Fruit fly (Drosophila melanogaster) whole organism, prepupa: ENCODE results near the gene CG44227.

Source experiments
- Blimp-1 ChIP-seq: fragments of 200-800 bp; sonication (Bioruptor generic); optimal IDR thresholded peaks from 3 replicates; lab custom pipeline; 2017; ENCODE audit warnings: missing biosample characterization, missing genetic modification characterization, mild to moderate bottlenecking, moderate library complexity, missing genetic modification reagents
- CG10631 ChIP-seq: fragments of 200-800 bp; sonication (Bioruptor generic); optimal IDR thresholded peaks from 2 replicates; lab custom pipeline; 2016; ENCODE audit warnings: missing biosample characterization, missing genetic modification characterization
- CG10669 ChIP-seq: fragments of 200-800 bp; sonication (Bioruptor generic); optimal IDR thresholded peaks from 3 replicates; lab custom pipeline; 2018; ENCODE audit warnings: missing biosample characterization, mild to moderate bottlenecking, missing genetic modification characterization, moderate library complexity
- CG11294 ChIP-seq: fragments of 200-800 bp; sonication (Bioruptor generic); IDR thresholded peaks from 2 replicates; pipeline ENCODE4 v1.3.6; 2022; ENCODE audit warnings: missing biosample characterization, missing genetic modification characterization
- CG11762 ChIP-seq: fragments of 200-800 bp; sonication (Bioruptor generic); optimal IDR thresholded peaks from 3 replicates; lab custom pipeline; 2016; ENCODE audit warnings: missing biosample characterization, missing genetic modification characterization; ENCODE audit not compliant: insufficient read depth
- CG11902 ChIP-seq: fragments of 200-800 bp; sonication (Bioruptor generic); optimal IDR thresholded peaks from 3 replicates; lab custom pipeline; 2016; ENCODE audit warnings: missing biosample characterization, missing genetic modification characterization
- CG15336 ChIP-seq: fragments of 200-800 bp; sonication (Bioruptor generic); IDR thresholded peaks from 2 replicates; pipeline ENCODE4 v1.3.6; 2022; ENCODE audit warnings: missing biosample characterization, missing genetic modification characterization
- CG1621 ChIP-seq: fragments of 200-800 bp; sonication (Bioruptor generic); optimal IDR thresholded peaks from 3 replicates; lab custom pipeline; 2018; ENCODE audit warnings: missing biosample characterization, mild to moderate bottlenecking, missing genetic modification characterization
- CG3032 ChIP-seq: fragments of 200-800 bp; optimal IDR thresholded peaks from 2 replicates; lab custom pipeline; 2019; ENCODE audit warnings: missing biosample characterization, mild to moderate bottlenecking, missing genetic modification characterization, moderate library complexity
- CG31627 ChIP-seq: fragments of 200-800 bp; sonication (Bioruptor generic); optimal IDR thresholded peaks from 3 replicates; lab custom pipeline; 2016; ENCODE audit warnings: missing biosample characterization, missing genetic modification characterization
- CG32006 ChIP-seq: fragments of 200-800 bp; sonication (Bioruptor generic); optimal IDR thresholded peaks from 3 replicates; lab custom pipeline; 2017; ENCODE audit warnings: missing biosample characterization, mild to moderate bottlenecking, missing genetic modification characterization
- CG3919 ChIP-seq: fragments of 200-800 bp; sonication (Bioruptor generic); optimal IDR thresholded peaks from 3 replicates; lab custom pipeline; 2016; ENCODE audit warnings: missing biosample characterization, missing genetic modification characterization
- CG4318 ChIP-seq: fragments of 200-800 bp; sonication (Bioruptor generic); optimal IDR thresholded peaks from 3 replicates; lab custom pipeline; 2017; ENCODE audit warnings: missing biosample characterization, mild to moderate bottlenecking, missing genetic modification characterization
- CG6163 ChIP-seq: fragments of 200-800 bp; sonication (Bioruptor generic); IDR thresholded peaks from 3 replicates; pipeline ENCODE4 v1.3.6; 2022; ENCODE audit warnings: missing biosample characterization, missing genetic modification characterization
- CG6276 ChIP-seq: fragments of 200-800 bp; sonication (Bioruptor generic); optimal IDR thresholded peaks from 2 replicates; lab custom pipeline; 2017; ENCODE audit warnings: missing biosample characterization, mild to moderate bottlenecking, missing genetic modification characterization
- CG6792 ChIP-seq: fragments of 200-800 bp; sonication (Bioruptor generic); optimal IDR thresholded peaks from 3 replicates; lab custom pipeline; 2016; ENCODE audit warnings: missing biosample characterization, missing genetic modification characterization
- CG6808 ChIP-seq: fragments of 200-800 bp; sonication (Bioruptor generic); optimal IDR thresholded peaks from 3 replicates; lab custom pipeline; 2017; ENCODE audit warnings: missing biosample characterization, missing genetic modification characterization, mild to moderate bottlenecking, moderate library complexity, missing genetic modification reagents
- CG6854 ChIP-seq: fragments of 200-800 bp; sonication (Bioruptor generic); optimal IDR thresholded peaks from 2 replicates; lab custom pipeline; 2017; ENCODE audit warnings: missing biosample characterization, mild to moderate bottlenecking, missing genetic modification characterization
- CG7368 ChIP-seq: fragments of 200-800 bp; sonication (Bioruptor generic); optimal IDR thresholded peaks from 3 replicates; lab custom pipeline; 2016; ENCODE audit warnings: missing biosample characterization, missing genetic modification characterization
- CG8119 ChIP-seq: fragments of 200-800 bp; sonication (Bioruptor generic); IDR thresholded peaks from 3 replicates; pipeline ENCODE4 v1.3.6; 2022; ENCODE audit warnings: missing biosample characterization, missing genetic modification characterization
- CG8319 ChIP-seq: fragments of 200-800 bp; sonication (Bioruptor generic); optimal IDR thresholded peaks from 3 replicates; lab custom pipeline; 2016; ENCODE audit warnings: missing biosample characterization, missing genetic modification characterization
- CG8632 ChIP-seq: fragments of 200-800 bp; sonication (Bioruptor generic); optimal IDR thresholded peaks from 3 replicates; lab custom pipeline; 2016; ENCODE audit warnings: missing biosample characterization, missing genetic modification characterization
- CG9139 ChIP-seq: fragments of 200-800 bp; sonication (Bioruptor generic); optimal IDR thresholded peaks from 3 replicates; lab custom pipeline; 2017; ENCODE audit warnings: missing biosample characterization, mild to moderate bottlenecking, missing genetic modification characterization
- Eip75B ChIP-seq: fragments of 200-800 bp; sonication (Bioruptor generic); optimal IDR thresholded peaks from 3 replicates; lab custom pipeline; 2016; ENCODE audit warnings: missing biosample characterization, missing genetic modification characterization
- Eip78C ChIP-seq: fragments of 200-800 bp; sonication (Bioruptor generic); peaks from one replicate; lab custom pipeline; 2016; ENCODE audit warnings: missing biosample characterization, missing genetic modification characterization
- Eip93F ChIP-seq: fragments of 200-800 bp; sonication (Bioruptor generic); optimal IDR thresholded peaks from 2 replicates; lab custom pipeline; 2016; ENCODE audit warnings: missing biosample characterization, mild to moderate bottlenecking, missing genetic modification characterization
- Ets21C ChIP-seq: fragments of 200-800 bp; sonication (Bioruptor generic); optimal IDR thresholded peaks from 3 replicates; lab custom pipeline; 2016; ENCODE audit warnings: missing biosample characterization, missing genetic modification characterization
- Ets96B ChIP-seq: fragments of 200-800 bp; optimal IDR thresholded peaks from 2 replicates; lab custom pipeline; 2019; ENCODE audit warnings: missing biosample characterization, mild to moderate bottlenecking, missing genetic modification characterization, moderate library complexity
- Gug ChIP-seq: fragments of 200-800 bp; sonication (Bioruptor generic); IDR thresholded peaks from 2 replicates; pipeline ENCODE4 v1.3.6; 2022; ENCODE audit warnings: missing biosample characterization, missing genetic modification characterization
- Hr38 ChIP-seq: sonication (Bioruptor generic); optimal IDR thresholded peaks from 2 replicates; lab custom pipeline; 2016; ENCODE audit warnings: missing biosample characterization, missing genetic modification characterization
- Hr4 ChIP-seq: fragments of 200-800 bp; sonication (Bioruptor generic); optimal IDR thresholded peaks from 3 replicates; lab custom pipeline; 2016; ENCODE audit warnings: missing biosample characterization, missing genetic modification characterization
- Lpt ChIP-seq: fragments of 200-800 bp; sonication (Bioruptor generic); optimal IDR thresholded peaks from 3 replicates; lab custom pipeline; 2016; ENCODE audit warnings: missing biosample characterization, missing genetic modification characterization
- Met ChIP-seq: fragments of 200-800 bp; sonication (Bioruptor generic); optimal IDR thresholded peaks from 3 replicates; lab custom pipeline; 2016; ENCODE audit warnings: missing biosample characterization, missing genetic modification characterization
- Sox14 ChIP-seq: fragments of 200-800 bp; sonication (Bioruptor generic); optimal IDR thresholded peaks from 3 replicates; lab custom pipeline; 2016; ENCODE audit warnings: missing biosample characterization, missing genetic modification characterization
- Sox15 ChIP-seq: fragments of 200-800 bp; sonication (Bioruptor generic); optimal IDR thresholded peaks from 3 replicates; lab custom pipeline; 2016; ENCODE audit warnings: missing biosample characterization, missing genetic modification characterization
- achi ChIP-seq: fragments of 200-800 bp; sonication (Bioruptor generic); optimal IDR thresholded peaks from 3 replicates; lab custom pipeline; 2016; ENCODE audit warnings: missing biosample characterization, missing genetic modification characterization
- acj6 ChIP-seq: fragments of 200-800 bp; sonication (Bioruptor generic); optimal IDR thresholded peaks from 3 replicates; lab custom pipeline; 2016; ENCODE audit warnings: missing biosample characterization, missing genetic modification characterization
- dac ChIP-seq: fragments of 200-800 bp; sonication (Bioruptor generic); optimal IDR thresholded peaks from 2 replicates; lab custom pipeline; 2017; ENCODE audit warnings: missing biosample characterization, mild to moderate bottlenecking, missing genetic modification characterization
- dsx ChIP-seq: fragments of 200-800 bp; optimal IDR thresholded peaks from 3 replicates; lab custom pipeline; 2019; ENCODE audit warnings: missing biosample characterization, mild to moderate bottlenecking, missing genetic modification characterization, moderate library complexity; ENCODE audit not compliant: poor library complexity, severe bottlenecking
- eg ChIP-seq: fragments of 200-800 bp; sonication (Bioruptor generic); IDR thresholded peaks from 3 replicates; pipeline ENCODE4 v1.3.6; 2022; ENCODE audit warnings: missing biosample characterization, missing genetic modification characterization
- fd59A ChIP-seq: fragments of 200-800 bp; sonication (Bioruptor generic); optimal IDR thresholded peaks from 2 replicates; lab custom pipeline; 2017; ENCODE audit warnings: missing biosample characterization, mild to moderate bottlenecking, missing genetic modification characterization, missing genetic modification reagents
- lz ChIP-seq: fragments of 200-800 bp; sonication (Bioruptor generic); optimal IDR thresholded peaks from 3 replicates; lab custom pipeline; 2016; ENCODE audit warnings: missing biosample characterization, missing genetic modification characterization
- net ChIP-seq: fragments of 200-800 bp; sonication (Bioruptor generic); optimal IDR thresholded peaks from 3 replicates; lab custom pipeline; 2016; ENCODE audit warnings: missing biosample characterization, missing genetic modification characterization
- pdm3 ChIP-seq: fragments of 200-800 bp; sonication (Bioruptor generic); optimal IDR thresholded peaks from 3 replicates; lab custom pipeline; 2016; ENCODE audit warnings: missing biosample characterization, missing genetic modification characterization
- spab ChIP-seq: fragments of 200-800 bp; sonication (Bioruptor generic); optimal IDR thresholded peaks from 2 replicates; lab custom pipeline; 2017; ENCODE audit warnings: missing biosample characterization, mild to moderate bottlenecking, missing genetic modification characterization, missing genetic modification reagents
- svp ChIP-seq: fragments of 200-800 bp; sonication (Bioruptor generic); peaks from one replicate; lab custom pipeline; 2016; ENCODE audit warnings: missing biosample characterization, missing genetic modification characterization
- vri ChIP-seq: fragments of 200-800 bp; sonication (Bioruptor generic); optimal IDR thresholded peaks from 3 replicates; lab custom pipeline; 2016; ENCODE audit warnings: missing biosample characterization, mild to moderate bottlenecking, missing genetic modification characterization

CG44227 gene

dm6 chr3R:8669900-8670528 is 15.0 kb downstream of the CG44227 start (continued):
- peak; percentile 9 for TF ChIP-seq Eip75B (GFP tag; lab: Kevin White, UChicago)
- no peak for TF ChIP-seq CG7368
- no peak for TF ChIP-seq Met
- no peak for TF ChIP-seq spab (GFP tag; lab: Kevin White, UChicago)
- TF ChIP-seq CG8119: peak; percentile 32; the same call in 2 of the 3 replicates
- TF ChIP-seq CG6854 (GFP tag; lab: Kevin White, UChicago): no peak

DNA sequence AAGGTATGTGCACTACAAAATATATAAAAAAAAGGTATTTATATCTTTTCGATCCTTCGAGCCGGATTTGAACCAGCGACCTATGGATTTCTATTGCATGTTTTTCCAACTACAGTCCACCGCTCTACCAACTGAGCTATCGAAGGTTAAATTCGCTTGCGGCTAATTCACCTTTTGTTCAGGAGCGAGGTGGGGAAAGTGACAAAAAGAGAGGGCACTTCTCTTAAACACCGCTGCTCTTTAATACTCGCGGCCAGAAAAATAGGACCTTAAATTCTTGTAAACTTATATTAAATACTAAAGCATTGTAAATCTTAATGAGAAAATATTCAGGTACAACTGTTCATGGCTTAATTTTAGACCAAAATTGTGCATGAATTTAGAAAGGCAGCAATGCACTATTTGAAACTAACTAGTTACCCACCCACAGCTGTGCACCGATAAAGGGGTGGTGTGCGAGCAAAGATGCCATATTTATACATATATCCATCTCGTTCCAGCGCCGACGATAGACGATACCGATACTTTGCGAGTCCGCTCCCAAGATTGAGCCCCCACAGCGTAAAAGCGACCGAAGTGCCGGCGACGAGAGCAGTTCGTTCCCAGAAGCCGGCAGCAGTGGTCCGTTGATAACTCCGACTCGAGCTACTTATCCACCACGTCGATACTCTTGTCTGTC is 15.8 kb downstream of the CG44227 start:
- TF ChIP-seq dac (GFP tag; lab: Kevin White, UChicago): peak; percentile 94
- peak; percentile 99 for TF ChIP-seq CG3919
- TF ChIP-seq CG6808 (GFP tag; lab: Kevin White, UChicago): peak; percentile 96
- peak; percentile 98 for TF ChIP-seq CG6276 (GFP tag; lab: Kevin White, UChicago)
- peak; percentile 93 for TF ChIP-seq Sox15 (GFP tag; lab: Kevin White, UChicago)
- peak; percentile 99 for TF ChIP-seq CG15336 (GFP tag; lab: Robert Waterston, UW)
- TF ChIP-seq net: peak; percentile 99
- peak; percentile 98 for TF ChIP-seq acj6 (GFP tag; lab: Kevin White, UChicago)
- TF ChIP-seq Lpt (GFP tag; lab: Kevin White, UChicago): peak; percentile 98
- peak; percentile 98 for TF ChIP-seq Eip75B (GFP tag; lab: Kevin White, UChicago)
- peak; percentile 88 for TF ChIP-seq Blimp-1 (GFP tag; lab: Kevin White, UChicago)
- peak; percentile 94 for TF ChIP-seq CG8319 (GFP tag; lab: Kevin White, UChicago)
- peak; percentile 98 for TF ChIP-seq eg
- TF ChIP-seq CG6854 (GFP tag; lab: Kevin White, UChicago): peak; percentile 94
- peak; percentile 97 for TF ChIP-seq Eip93F (GFP tag; lab: Kevin White, UChicago)
- peak; percentile 93 for TF ChIP-seq fd59A (GFP tag; lab: Kevin White, UChicago)
- TF ChIP-seq CG31627: peak; percentile 97
- peak; percentile 97 for TF ChIP-seq CG3032 (tag; lab: Kevin White, UChicago)
- peak; percentile 97 for TF ChIP-seq CG8632
- TF ChIP-seq CG10669 (GFP tag; lab: Kevin White, UChicago): peak; percentile 98
- peak; percentile 99 for TF ChIP-seq Ets96B (tag; lab: Kevin White, UChicago)
- TF ChIP-seq Ets21C (GFP tag; lab: Kevin White, UChicago): peak; percentile 94
- peak; percentile 96 for TF ChIP-seq CG4318 (GFP tag; lab: Kevin White, UChicago)
- peak; percentile 99 for TF ChIP-seq CG6163 (GFP tag; lab: Robert Waterston, UW)
- peak; percentile 98 for TF ChIP-seq CG6792 (GFP tag; lab: Kevin White, UChicago)
- peak; percentile 94 for TF ChIP-seq CG11294
- TF ChIP-seq svp (GFP tag; lab: Kevin White, UChicago): peak; percentile 98
- TF ChIP-seq vri (GFP tag; lab: Kevin White, UChicago): peak; percentile 98
- TF ChIP-seq CG9139 (GFP tag; lab: Kevin White, UChicago): peak; percentile 97
- TF ChIP-seq Gug (GFP tag; lab: Robert Waterston, UW): peak; percentile 96
- peak; percentile 98 for TF ChIP-seq CG7368
- peak; percentile 95 for TF ChIP-seq CG11762
- peak; percentile 98 for TF ChIP-seq Met
- TF ChIP-seq Hr38 (GFP tag; lab: Kevin White, UChicago): peak; percentile 64
- TF ChIP-seq achi: peak; percentile 97
- peak; percentile 90 for TF ChIP-seq CG11902 (GFP tag; lab: Kevin White, UChicago)
- TF ChIP-seq Hr4 (GFP tag; lab: Kevin White, UChicago): peak; percentile 99
- peak; percentile 98 for TF ChIP-seq lz (GFP tag; lab: Kevin White, UChicago)
- TF ChIP-seq CG1621 (tag; lab: Kevin White, UChicago): peak; percentile 98
- TF ChIP-seq Eip78C (GFP tag; lab: Kevin White, UChicago): peak; percentile 100
- peak; percentile 98 for TF ChIP-seq CG10631 (GFP tag; lab: Kevin White, UChicago)
- TF ChIP-seq Sox14 (GFP tag; lab: Kevin White, UChicago): peak; percentile 98
- peak; percentile 98 for TF ChIP-seq pdm3 (GFP tag; lab: Kevin White, UChicago)
- peak; percentile 97 for TF ChIP-seq spab (GFP tag; lab: Kevin White, UChicago)
- TF ChIP-seq CG32006 (GFP tag; lab: Kevin White, UChicago): peak; percentile 98
- TF ChIP-seq dsx: peak; percentile 97
